Worm (Caenorhabditis elegans) whole organism, midembryonic: ENCODE measurements around the gene Y43F8C.17.
A peak's percentile ranks its signal among the peaks of the same experiment; 100 is the strongest.

Experiments
- T22C8.4 ChIP-seq: fragments of 200-800 bp; sonication (Bioruptor generic); IDR thresholded peaks from 2 replicates; pipeline ENCODE4 v1.3.6; 2022; ENCODE audit warnings: missing genetic modification characterization, missing compliant biosample characterization
- cog-1 ChIP-seq: sonication (generic microtip); optimal IDR thresholded peaks from 2 replicates; lab custom pipeline; 2016; ENCODE audit warnings: missing genetic modification characterization, missing compliant biosample characterization
- flt-1 ChIP-seq: fragments of 200-800 bp; sonication (Bioruptor generic); IDR thresholded peaks from 2 replicates; pipeline ENCODE4 v1.3.6; 2022; ENCODE audit warnings: missing genetic modification characterization, missing compliant biosample characterization
- klf-2 ChIP-seq: fragments of 200-800 bp; sonication (Bioruptor generic); conservative IDR thresholded peaks from 2 replicates; pipeline ENCODE4 v1.3.6; 2022; ENCODE audit warnings: missing genetic modification reagents, missing genetic modification characterization, missing compliant biosample characterization
- med-1 ChIP-seq: sonication (generic microtip); optimal IDR thresholded peaks from 2 replicates; lab custom pipeline; 2017; ENCODE audit warnings: missing genetic modification characterization, mild to moderate bottlenecking, missing compliant biosample characterization, antibody characterized with exemption, missing genetic modification reagents; ENCODE audit not compliant: insufficient read depth
- ref-1 ChIP-seq: fragments of 200-800 bp; sonication (Bioruptor generic); conservative IDR thresholded peaks from 2 replicates; pipeline ENCODE4 v1.3.6; 2022; ENCODE audit warnings: missing genetic modification reagents, missing genetic modification characterization, missing compliant biosample characterization
- tab-1 ChIP-seq: fragments of 200-800 bp; sonication (Bioruptor generic); IDR thresholded peaks from 2 replicates; pipeline ENCODE4 v1.3.6; 2022; ENCODE audit warnings: missing genetic modification characterization, missing compliant biosample characterization
- ztf-23 ChIP-seq: fragments of 200-800 bp; sonication (Bioruptor generic); IDR thresholded peaks from 2 replicates; pipeline ENCODE4 v1.3.6; 2022; ENCODE audit warnings: missing genetic modification reagents, missing genetic modification characterization, missing compliant biosample characterization
- ztf-29 ChIP-seq: fragments of 200-800 bp; sonication (Bioruptor generic); IDR thresholded peaks from 2 replicates; pipeline ENCODE4 v1.3.6; 2022; ENCODE audit warnings: missing genetic modification reagents, missing genetic modification characterization, missing compliant biosample characterization

The Y43F8C.17 gene

DNA sequence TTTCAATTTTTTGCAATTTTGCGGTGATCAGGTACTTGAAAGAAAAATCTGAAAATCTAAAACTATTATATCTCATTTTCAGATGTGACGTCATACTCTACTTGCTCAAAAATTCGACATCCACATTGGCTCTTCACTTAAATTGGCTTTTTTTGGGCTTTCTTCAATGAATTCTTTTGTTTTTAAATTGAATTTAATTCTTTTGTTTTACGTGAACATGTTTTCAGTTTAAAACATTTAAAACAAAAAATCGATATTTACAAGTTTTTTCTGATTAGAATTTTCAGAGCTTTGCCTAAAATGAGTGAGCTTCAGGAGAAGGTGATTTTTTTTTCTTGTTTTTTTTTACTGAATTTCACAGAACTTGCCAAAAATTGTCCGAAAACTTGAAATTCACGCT lies 25.7 kb downstream of the Y43F8C.17 start, which contains the start of gene W04E12.3:
TSS of gene W04E12.3 (plus strand) at position 301 of the 400 bp plus-strand sequence.
- TF ChIP-seq ztf-23 (GFP tag; lab: Robert Waterston, UW), result no peak
- no peak for TF ChIP-seq med-1 (GFP tag; lab: Kevin White, UChicago)
- no peak for TF ChIP-seq ztf-29 (GFP tag; lab: Robert Waterston, UW)
- no peak for TF ChIP-seq flt-1 (GFP tag; lab: Robert Waterston, UW)
- no peak for TF ChIP-seq klf-2
- no peak for TF ChIP-seq cog-1 (tag; lab: Kevin White, UChicago)
- TF ChIP-seq ref-1 (GFP tag; lab: Robert Waterston, UW), result no peak
- TF ChIP-seq tab-1 (GFP tag; lab: Robert Waterston, UW), result no peak
- TF ChIP-seq T22C8.4 (GFP tag; lab: Robert Waterston, UW), result no peak

DNA sequence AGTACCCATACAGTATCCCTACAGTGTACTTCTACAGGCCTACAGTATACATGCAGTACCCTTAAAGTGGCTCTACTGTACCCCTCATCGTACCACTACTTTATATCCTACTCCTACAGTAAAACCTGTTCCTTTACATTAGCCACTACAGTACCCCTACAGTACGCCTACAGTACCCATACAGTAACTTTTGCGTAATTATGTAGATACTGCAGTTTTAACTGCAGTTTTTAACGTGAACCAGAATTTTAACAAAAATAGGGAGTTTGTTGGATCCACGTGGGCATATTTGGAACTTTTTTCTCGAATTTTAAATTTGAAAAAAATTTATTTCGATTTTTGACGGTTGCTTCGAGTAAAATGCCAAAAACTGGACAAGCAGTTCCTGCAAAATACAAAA lies 27.4 kb downstream of the Y43F8C.17 start, which contains the start of gene W04E12.4:
TSS of gene W04E12.4 (plus strand) at position 301 of the 400 bp plus-strand sequence.
- no peak for TF ChIP-seq flt-1 (GFP tag; lab: Robert Waterston, UW)
- TF ChIP-seq tab-1 (GFP tag; lab: Robert Waterston, UW), result no peak
- no peak for TF ChIP-seq klf-2
- TF ChIP-seq med-1 (GFP tag; lab: Kevin White, UChicago), result no peak
- TF ChIP-seq ztf-23 (GFP tag; lab: Robert Waterston, UW), result no peak
- TF ChIP-seq ref-1 (GFP tag; lab: Robert Waterston, UW), result no peak
- TF ChIP-seq ztf-29 (GFP tag; lab: Robert Waterston, UW), result no peak
- TF ChIP-seq cog-1 (tag; lab: Kevin White, UChicago), result no peak
- TF ChIP-seq T22C8.4 (GFP tag; lab: Robert Waterston, UW), result no peak

DNA sequence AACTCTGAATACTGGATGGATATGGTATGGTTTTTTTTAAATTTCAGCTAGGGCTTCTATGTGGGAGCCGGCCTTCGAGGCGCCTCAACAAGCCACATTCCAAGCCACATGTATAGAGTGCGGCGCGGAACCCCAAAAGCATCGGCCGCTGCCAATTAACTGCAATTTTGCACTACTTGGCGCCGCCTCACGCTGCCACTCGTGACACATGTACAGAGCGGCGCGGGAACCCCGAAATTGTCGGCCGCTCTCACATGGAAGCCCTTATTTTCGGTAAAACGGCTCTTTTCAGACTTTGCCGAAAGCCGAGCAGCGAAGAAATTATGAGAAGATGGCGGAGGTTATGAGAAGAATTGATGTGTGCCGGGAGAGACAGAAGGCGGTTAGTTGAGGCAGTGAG lies 27.8 kb downstream of the Y43F8C.17 start:
- no peak for TF ChIP-seq T22C8.4 (GFP tag; lab: Robert Waterston, UW)
- no peak for TF ChIP-seq ztf-29 (GFP tag; lab: Robert Waterston, UW)
- no peak for TF ChIP-seq ref-1 (GFP tag; lab: Robert Waterston, UW)
- no peak for TF ChIP-seq cog-1 (tag; lab: Kevin White, UChicago)

DNA sequence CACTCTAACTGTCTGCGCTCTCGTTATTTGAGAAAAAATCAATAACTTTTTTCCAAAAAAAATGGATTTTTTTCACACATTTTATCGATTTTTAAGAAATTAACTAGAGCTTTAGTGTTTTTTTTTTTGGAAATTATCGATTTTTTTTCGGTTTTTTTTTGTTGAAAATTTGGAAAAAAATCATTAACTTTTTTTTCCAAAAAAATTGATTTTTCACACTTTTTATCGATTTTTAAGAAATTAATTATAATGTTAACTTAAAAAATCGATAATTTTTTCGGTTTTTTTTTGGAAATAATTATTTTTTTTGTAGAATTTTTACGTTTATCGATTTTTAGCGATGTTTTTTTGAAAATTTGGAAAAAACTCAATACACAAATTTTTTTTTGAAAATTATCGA lies 28.3 kb downstream of the Y43F8C.17 start:
- TF ChIP-seq klf-2 (no peak), T22C8.4 (GFP tag; lab: Robert Waterston, UW) (peak; percentile 59; the same call in 1 of the 2 replicates)

DNA sequence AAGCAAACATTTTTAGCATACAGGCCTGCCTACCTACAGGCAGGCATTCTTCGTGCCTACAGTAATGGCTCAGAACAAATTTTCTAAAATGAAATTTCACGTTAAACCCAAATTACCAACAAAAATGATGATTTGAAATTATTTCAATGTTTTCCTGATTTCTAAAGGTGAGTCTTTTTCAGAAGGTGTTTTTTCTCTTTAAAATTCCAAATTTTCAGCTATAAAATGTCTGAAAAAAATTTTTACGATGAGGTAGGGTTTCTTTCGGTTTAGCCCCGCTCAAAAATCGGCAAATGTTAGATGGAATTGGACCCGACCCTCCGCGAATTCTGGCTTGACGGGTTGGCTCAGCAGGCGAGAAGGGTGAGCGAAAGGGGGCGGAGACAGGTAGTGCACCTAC lies 29.9 kb downstream of the Y43F8C.17 start, which contains the start of gene W04E12.5:
TSS of gene W04E12.5 (plus strand) at position 301 of the 400 bp plus-strand sequence.
- TF ChIP-seq tab-1 (GFP tag; lab: Robert Waterston, UW) (no peak), T22C8.4 (GFP tag; lab: Robert Waterston, UW) (no peak), cog-1 (tag; lab: Kevin White, UChicago) (no peak), flt-1 (GFP tag; lab: Robert Waterston, UW) (no peak), med-1 (GFP tag; lab: Kevin White, UChicago) (no peak), ztf-23 (GFP tag; lab: Robert Waterston, UW) (no peak), klf-2 (no peak)

DNA sequence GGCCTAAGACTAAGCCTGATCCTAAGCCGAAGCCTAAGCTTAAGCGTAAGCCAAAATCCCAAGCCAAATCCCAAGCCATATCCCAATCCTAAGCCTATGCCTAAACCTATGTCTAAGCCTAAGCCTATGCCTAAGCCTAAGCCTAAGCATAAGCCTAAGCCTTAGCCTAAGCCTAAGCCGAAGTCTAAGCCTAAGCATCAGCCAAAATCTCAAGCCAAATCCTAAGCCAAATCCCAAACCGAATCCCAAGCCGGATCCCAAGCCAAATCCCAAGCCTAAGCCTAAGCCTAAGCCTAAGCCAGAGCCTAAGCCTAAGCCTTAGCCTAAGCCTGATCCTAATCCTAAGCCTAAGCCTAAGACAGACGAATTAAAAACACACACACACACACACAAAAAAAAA lies 31.2 kb downstream of the Y43F8C.17 start:
- TF ChIP-seq klf-2 (no peak), med-1 (GFP tag; lab: Kevin White, UChicago) (no peak), ztf-23 (GFP tag; lab: Robert Waterston, UW) (no peak), flt-1 (GFP tag; lab: Robert Waterston, UW) (no peak)

DNA sequence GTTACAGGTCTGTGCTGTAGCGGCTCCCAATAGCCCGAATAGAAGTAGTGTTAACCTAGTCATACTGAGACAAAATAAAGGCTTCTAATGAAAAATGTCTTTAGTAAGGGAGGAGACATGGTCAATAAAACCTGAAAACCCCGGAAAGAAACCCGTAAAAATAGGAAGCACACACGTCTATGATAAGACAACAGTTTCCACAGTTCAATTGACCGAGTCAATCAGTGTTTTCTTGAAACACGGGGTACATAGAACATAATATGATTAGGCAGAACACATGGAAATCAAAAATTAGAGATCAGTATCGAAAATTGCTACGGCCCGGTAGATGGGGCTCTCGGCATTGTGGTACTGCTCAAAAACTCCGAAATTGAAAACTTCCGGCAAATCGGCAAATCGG lies 35.2 kb downstream of the Y43F8C.17 start, which contains the start of gene clec-49:
TSS of gene clec-49 (minus strand) at position 103 of the 400 bp plus-strand sequence.
- TF ChIP-seq flt-1 (GFP tag; lab: Robert Waterston, UW) (no peak), cog-1 (tag; lab: Kevin White, UChicago) (no peak), ref-1 (GFP tag; lab: Robert Waterston, UW) (no peak), med-1 (GFP tag; lab: Kevin White, UChicago) (no peak), klf-2 (no peak), ztf-29 (GFP tag; lab: Robert Waterston, UW) (no peak), ztf-23 (GFP tag; lab: Robert Waterston, UW) (no peak), tab-1 (GFP tag; lab: Robert Waterston, UW) (no peak), T22C8.4 (GFP tag; lab: Robert Waterston, UW) (no peak)

DNA sequence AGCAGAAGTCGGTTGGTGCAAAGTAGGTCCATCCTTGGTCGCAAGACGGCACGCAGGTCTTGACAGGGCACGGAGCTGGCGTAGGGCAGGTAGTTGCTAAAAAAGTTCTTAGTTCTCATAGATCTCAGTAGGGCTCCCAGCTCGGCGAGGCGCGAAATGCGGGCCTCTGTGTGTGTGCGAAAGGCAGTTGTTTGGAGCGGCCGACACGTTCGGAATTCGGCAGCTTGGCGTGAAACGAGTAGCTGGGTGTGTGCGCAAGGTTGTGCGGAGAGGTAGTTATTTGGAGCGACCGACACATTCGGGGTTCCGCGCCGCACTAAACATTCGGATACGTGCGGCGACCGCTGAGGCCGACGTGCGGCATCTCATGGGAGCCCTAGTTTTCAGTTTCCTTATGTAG lies 36.9 kb downstream of the Y43F8C.17 start:
- TF ChIP-seq ztf-23 (GFP tag; lab: Robert Waterston, UW) (no peak), klf-2 (no peak), T22C8.4 (GFP tag; lab: Robert Waterston, UW) (no peak), ztf-29 (GFP tag; lab: Robert Waterston, UW) (no peak), tab-1 (GFP tag; lab: Robert Waterston, UW) (no peak), cog-1 (tag; lab: Kevin White, UChicago) (no peak), ref-1 (GFP tag; lab: Robert Waterston, UW) (no peak), med-1 (GFP tag; lab: Kevin White, UChicago) (no peak), flt-1 (GFP tag; lab: Robert Waterston, UW) (no peak)

DNA sequence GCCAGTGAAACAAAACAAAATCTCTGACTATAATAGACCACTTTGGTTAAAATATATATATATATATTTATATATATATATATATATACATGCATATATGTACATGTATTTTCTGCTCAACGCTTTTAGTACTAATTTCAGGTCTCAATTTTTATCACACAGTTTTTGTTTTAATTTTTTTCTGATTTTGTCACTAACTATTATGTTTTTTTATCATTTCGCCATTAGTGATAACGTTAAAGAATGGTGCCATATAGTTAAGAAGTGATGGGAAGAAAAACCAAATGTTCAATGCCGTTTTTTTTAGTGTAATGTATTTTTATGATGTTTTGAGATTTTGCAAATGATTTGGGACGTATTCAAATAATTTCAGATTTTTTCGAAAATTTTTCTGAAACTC lies 38.4 kb downstream of the Y43F8C.17 start:
- TF ChIP-seq med-1 (GFP tag; lab: Kevin White, UChicago) (no peak), cog-1 (tag; lab: Kevin White, UChicago) (no peak), tab-1 (GFP tag; lab: Robert Waterston, UW) (no peak), ztf-23 (GFP tag; lab: Robert Waterston, UW) (no peak), ref-1 (GFP tag; lab: Robert Waterston, UW) (no peak)

DNA sequence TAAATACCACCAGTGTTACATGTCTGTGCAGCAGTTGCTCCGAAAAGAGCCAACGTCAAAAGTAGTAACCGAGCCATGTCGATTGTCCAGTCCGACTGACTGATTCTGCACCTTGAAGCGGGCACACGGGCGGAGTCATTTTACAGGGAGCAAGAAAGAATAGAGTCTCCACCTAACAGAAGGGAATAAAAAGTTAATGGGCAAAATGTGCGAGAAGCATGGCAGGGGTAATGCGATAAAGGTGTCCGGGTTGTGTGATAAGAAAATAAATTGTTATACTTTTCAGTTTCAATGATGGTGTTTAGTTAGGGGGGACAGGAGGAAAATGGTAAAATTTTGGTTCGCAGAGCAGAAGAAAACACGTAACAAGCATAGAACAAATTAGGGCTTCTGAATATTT lies 39.3 kb downstream of the Y43F8C.17 start, which contains the start of gene clec-50:
TSS of gene clec-50 (minus strand) at position 109 of the 400 bp plus-strand sequence.
- TF ChIP-seq T22C8.4 (GFP tag; lab: Robert Waterston, UW) (no peak), tab-1 (GFP tag; lab: Robert Waterston, UW) (no peak), med-1 (GFP tag; lab: Kevin White, UChicago) (no peak), cog-1 (tag; lab: Kevin White, UChicago) (no peak), ztf-23 (GFP tag; lab: Robert Waterston, UW) (no peak), flt-1 (GFP tag; lab: Robert Waterston, UW) (no peak), ztf-29 (GFP tag; lab: Robert Waterston, UW) (no peak), klf-2 (no peak), ref-1 (GFP tag; lab: Robert Waterston, UW) (no peak)
